Worm (Caenorhabditis elegans) whole organism, early embryonic: ENCODE measurements around the gene C06E1.9.

ENCODE experiments used
- B0310.2 ChIP-seq: sonication (generic microtip); optimal IDR thresholded peaks from 2 replicates; lab custom pipeline; 2016; ENCODE audit warnings: mild to moderate bottlenecking, missing genetic modification characterization, missing compliant biosample characterization
- F13C5.2 ChIP-seq: sonication (generic microtip); optimal IDR thresholded peaks from 2 replicates; lab custom pipeline; 2017; ENCODE audit warnings: mild to moderate bottlenecking, missing genetic modification characterization, inconsistent platforms, missing compliant biosample characterization
- aly-1 ChIP-seq: sonication (generic microtip); optimal IDR thresholded peaks from 2 replicates; lab custom pipeline; 2016; ENCODE audit warnings: missing genetic modification characterization, missing compliant biosample characterization
- ama-1 ChIP-seq: fragments of 150-350 bp; optimal IDR thresholded peaks from 2 replicates; lab custom pipeline; 2014
- ceh-36 ChIP-seq: sonication (generic microtip); optimal IDR thresholded peaks from 2 replicates; lab custom pipeline; 2016; ENCODE audit warnings: missing genetic modification characterization, inconsistent platforms, missing compliant biosample characterization
- ets-7 ChIP-seq: sonication (generic microtip); optimal IDR thresholded peaks from 2 replicates; lab custom pipeline; 2016; ENCODE audit warnings: missing genotype, missing genetic modification characterization, missing compliant biosample characterization
- flt-1 ChIP-seq: fragments of 200-800 bp; sonication (Bioruptor generic); IDR thresholded peaks from 2 replicates; pipeline ENCODE4 v1.3.6; 2022; ENCODE audit warnings: missing genetic modification characterization, missing compliant biosample characterization
- hmbx-1 ChIP-seq: sonication (generic microtip); optimal IDR thresholded peaks from 2 replicates; lab custom pipeline; 2016; ENCODE audit warnings: mild to moderate bottlenecking, missing genetic modification characterization, missing compliant biosample characterization
- hnd-1 ChIP-seq: sonication (generic microtip); optimal IDR thresholded peaks from 2 replicates; lab custom pipeline; 2016; ENCODE audit warnings: missing genetic modification characterization, missing compliant biosample characterization
- pes-1 ChIP-seq: fragments of 200-800 bp; sonication (Bioruptor generic); IDR thresholded peaks from 2 replicates; pipeline ENCODE4 v1.3.6; 2022; ENCODE audit warnings: missing genetic modification reagents, missing genetic modification characterization, missing compliant biosample characterization
- sea-1 ChIP-seq: fragments of 200-800 bp; sonication (Bioruptor generic); conservative IDR thresholded peaks from 2 replicates; pipeline ENCODE4 v1.3.6; 2022; ENCODE audit warnings: missing genetic modification characterization, missing compliant biosample characterization
- tbx-11 ChIP-seq: fragments of 200-800 bp; sonication (Bioruptor generic); IDR thresholded peaks from 2 replicates; pipeline ENCODE4 v1.3.6; 2022; ENCODE audit warnings: missing genetic modification characterization, missing compliant biosample characterization
- tbx-37 ChIP-seq: fragments of 200-800 bp; sonication (Bioruptor generic); conservative IDR thresholded peaks from 2 replicates; pipeline ENCODE4 v1.3.6; 2022; ENCODE audit warnings: missing genetic modification reagents, missing genetic modification characterization, missing compliant biosample characterization

ce11 chrIII:8620259-8620658 lies 10.7 kb upstream of the C06E1.9 start:
- TF ChIP-seq B0310.2 (tag; lab: Kevin White, UChicago) (no peak), ama-1 (lab: Kevin White, UChicago) (no peak), tbx-11 (GFP tag; lab: Robert Waterston, UW) (no peak), aly-1 (tag; lab: Kevin White, UChicago) (no peak), flt-1 (GFP tag; lab: Robert Waterston, UW) (no peak), tbx-37 (GFP tag; lab: Robert Waterston, UW) (no peak), hnd-1 (tag; lab: Kevin White, UChicago) (no peak), ceh-36 (tag; lab: Kevin White, UChicago) (no peak), F13C5.2 (no peak), sea-1 (GFP tag; lab: Robert Waterston, UW) (no peak), pes-1 (GFP tag; lab: Robert Waterston, UW) (no peak), ets-7 (tag; lab: Kevin White, UChicago) (no peak), hmbx-1 (tag; lab: Kevin White, UChicago) (no peak)
